Worm (Caenorhabditis elegans): Measurements from ENCODE around the gene cyp-42A1.

The cyp-42A1 gene

ce11 chrV:18937578-18937977 is 25.7 kb downstream of the cyp-42A1 start:
- TF ChIP-seq lin-15B (tag; optimal IDR thresholded peaks at IDR 0.05), result no peak
- no peak for TF ChIP-seq zag-1 (tag; optimal IDR thresholded peaks at IDR 0.05)

ce11 chrV:18940341-18940740 is 28.5 kb downstream of the cyp-42A1 start, which contains the start of gene Y80D3A.8:
Y80D3A.8 (plus strand) TSS chrV:18940641.
- no peak for TF ChIP-seq pqm-1 (tag; optimal IDR thresholded peaks at IDR 0.05)
- no peak for TF ChIP-seq nhr-43 (tag; optimal IDR thresholded peaks at IDR 0.05; ENCODE audit: poor library complexity, severe bottlenecking)
- no peak for TF ChIP-seq aly-2 (tag; optimal IDR thresholded peaks at IDR 0.05)
- no peak for TF ChIP-seq nhr-67 (tag; optimal IDR thresholded peaks at IDR 0.05)
- no peak for TF ChIP-seq fkh-10 (GFP tag; optimal IDR thresholded peaks at IDR 0.05)
- TF ChIP-seq egl-27 (tag; optimal IDR thresholded peaks at IDR 0.05), result no peak
- TF ChIP-seq hmg-11 (tag; optimal IDR thresholded peaks at IDR 0.05), result no peak
- TF ChIP-seq skn-1 (tag; optimal IDR thresholded peaks at IDR 0.05), result no peak
- no peak for TF ChIP-seq elt-3 (tag; optimal IDR thresholded peaks at IDR 0.05)
- TF ChIP-seq daf-12 (tag; optimal IDR thresholded peaks at IDR 0.05), result no peak
- TF ChIP-seq nhr-12 (tag; optimal IDR thresholded peaks at IDR 0.05), result no peak
- TF ChIP-seq nhr-237 (tag; optimal IDR thresholded peaks at IDR 0.05), result no peak
- no peak for TF ChIP-seq elt-2 (tag; optimal IDR thresholded peaks at IDR 0.05)
- TF ChIP-seq nfya-1 (tag; optimal IDR thresholded peaks at IDR 0.05; ENCODE audit: insufficient read depth), result no peak
- no peak for TF ChIP-seq sea-2 (GFP tag; optimal IDR thresholded peaks at IDR 0.05)
- no peak for TF ChIP-seq egl-5 (tag; optimal IDR thresholded peaks at IDR 0.05)

- peak; percentile 94 for TF ChIP-seq ceh-28 (tag; optimal IDR thresholded peaks at IDR 0.05)
Measured at ce11 chrV:18940826-18941225, 29.0 kb downstream of the cyp-42A1 start.

DNA sequence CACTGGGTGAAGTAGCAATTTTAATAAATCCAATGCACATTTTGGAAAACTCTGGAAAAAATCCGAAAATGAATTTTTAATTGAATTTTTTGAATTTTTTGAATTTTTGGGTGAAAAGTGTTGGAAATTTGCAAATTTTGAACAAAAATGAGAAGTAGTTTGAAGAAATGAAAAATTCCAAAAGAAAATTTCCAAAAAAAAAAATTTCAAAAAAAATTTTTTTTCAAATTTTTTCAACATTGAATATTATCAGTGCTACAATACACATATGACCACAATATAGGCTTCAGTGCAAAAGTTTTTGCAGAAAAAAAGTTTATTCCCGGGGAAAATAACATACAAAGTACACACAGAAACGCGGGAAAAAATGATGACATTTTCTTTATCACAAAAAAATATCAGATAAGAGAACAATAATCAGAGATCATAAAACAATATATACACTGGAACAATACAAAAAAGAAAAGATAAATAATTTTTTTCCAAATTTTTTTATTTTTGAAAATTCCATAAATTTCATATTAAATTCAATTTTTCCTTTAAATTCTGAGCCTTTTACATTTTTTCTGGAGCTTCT is 45.5 kb downstream of the cyp-42A1 start, which contains the start of gene hrg-10:
TSS of gene hrg-10 (minus strand) at position 51 of the 577 bp plus-strand sequence.
- TF ChIP-seq elt-2 (tag; optimal IDR thresholded peaks at IDR 0.05), result peak; percentile 76
- TF ChIP-seq nhr-77 (tag; optimal IDR thresholded peaks at IDR 0.05), result no peak
- TF ChIP-seq pha-4 (tag; optimal IDR thresholded peaks at IDR 0.05), result peak; percentile 45
- TF ChIP-seq R02D3.7 (tag; optimal IDR thresholded peaks at IDR 0.05), result no peak
- no peak for TF ChIP-seq fkh-10 (GFP tag; optimal IDR thresholded peaks at IDR 0.05)
- no peak for TF ChIP-seq lin-15B (tag; optimal IDR thresholded peaks at IDR 0.05)
- TF ChIP-seq nhr-43 (tag; optimal IDR thresholded peaks at IDR 0.05; ENCODE audit: poor library complexity, severe bottlenecking), result no peak
- no peak for TF ChIP-seq ceh-9 (tag; optimal IDR thresholded peaks at IDR 0.05)
- TF ChIP-seq ztf-11 (tag; optimal IDR thresholded peaks at IDR 0.05), result no peak
- no peak for TF ChIP-seq egl-5 (tag; optimal IDR thresholded peaks at IDR 0.05)
- no peak for TF ChIP-seq nhr-25 (tag; optimal IDR thresholded peaks at IDR 0.05)
- no peak for TF ChIP-seq nhr-11 (tag; optimal IDR thresholded peaks at IDR 0.05)
- TF ChIP-seq lin-39 (tag; optimal IDR thresholded peaks at IDR 0.05), result no peak
- TF ChIP-seq pqm-1 (tag; optimal IDR thresholded peaks at IDR 0.05), result peak; percentile 53
- peak; percentile 63 for TF ChIP-seq skn-1 (tag; optimal IDR thresholded peaks at IDR 0.05)
- TF ChIP-seq eor-1 (tag; optimal IDR thresholded peaks at IDR 0.05), result no peak
- no peak for TF ChIP-seq nhr-23 (tag; optimal IDR thresholded peaks at IDR 0.05)
- no peak for TF ChIP-seq nhr-76 (tag; optimal IDR thresholded peaks at IDR 0.05)
- no peak for TF ChIP-seq tbx-2 (tag; optimal IDR thresholded peaks at IDR 0.05)
- no peak for TF ChIP-seq mdl-1 (tag; optimal IDR thresholded peaks at IDR 0.05)
- TF ChIP-seq jun-1 (tag; optimal IDR thresholded peaks at IDR 0.05), result no peak
- TF ChIP-seq aly-2 (tag; optimal IDR thresholded peaks at IDR 0.05), result no peak
- no peak for TF ChIP-seq lsy-12 (tag; optimal IDR thresholded peaks at IDR 0.05)

- no peak for TF ChIP-seq eor-1 (tag; optimal IDR thresholded peaks at IDR 0.05)
Measured at ce11 chrV:18960072-18960471, 48.2 kb downstream of the cyp-42A1 start, which contains the start of gene ztf-20. ztf-20 (minus strand) TSS chrV:18960172.

Data from whole organism, L3 larva.